Worm (Caenorhabditis elegans) whole organism, L3 larva: Measurements from ENCODE around the gene Y9C9A.5.

ENCODE experiments used
- R02D3.7 ChIP-seq: fragments of 150-350 bp; optimal IDR thresholded peaks from 2 replicates; lab custom pipeline; 2014; ENCODE audit warnings: missing biosample characterization, missing genetic modification characterization
- ZK546.5 ChIP-seq: sonication (generic microtip); optimal IDR thresholded peaks from 2 replicates; lab custom pipeline; 2017; ENCODE audit warnings: missing biosample characterization, missing genetic modification characterization
- aly-2 ChIP-seq: fragments of 150-350 bp; optimal IDR thresholded peaks from 2 replicates; lab custom pipeline; 2014; ENCODE audit warnings: missing biosample characterization, missing genetic modification characterization
- ceh-16 ChIP-seq: sonication (generic microtip); optimal IDR thresholded peaks from 2 replicates; lab custom pipeline; 2017; ENCODE audit warnings: missing biosample characterization, missing genetic modification characterization
- ceh-82 ChIP-seq: fragments of 150-350 bp; optimal IDR thresholded peaks from 2 replicates; lab custom pipeline; 2014; ENCODE audit warnings: missing biosample characterization, missing genetic modification characterization
- daf-12 ChIP-seq: fragments of 150-350 bp; optimal IDR thresholded peaks from 2 replicates; lab custom pipeline; 2014; ENCODE audit warnings: missing biosample characterization, missing genetic modification reagents, missing genetic modification characterization
- egl-27 ChIP-seq: sonication (generic microtip); optimal IDR thresholded peaks from 4 replicates; lab custom pipeline; 2017; ENCODE audit warnings: missing biosample characterization, missing genetic modification reagents, missing genetic modification characterization
- egl-5 ChIP-seq: fragments of 150-350 bp; optimal IDR thresholded peaks from 2 replicates; lab custom pipeline; 2017; ENCODE audit warnings: missing biosample characterization, missing genetic modification reagents, missing genetic modification characterization, inconsistent platforms
- elt-2 ChIP-seq: sonication (generic microtip); optimal IDR thresholded peaks from 2 replicates; lab custom pipeline; 2016; ENCODE audit warnings: missing genetic modification reagents, mild to moderate bottlenecking, missing genetic modification characterization, missing compliant biosample characterization
- eor-1 ChIP-seq, 2 experiments: fragments of 150-350 bp; optimal IDR thresholded peaks; 2 replicates each; lab custom pipeline; 2014 to 2018; ENCODE audit warnings: missing biosample characterization in 2 of 2, missing genetic modification characterization in 2 of 2
- fkh-10 ChIP-seq: sonication (generic microtip); optimal IDR thresholded peaks from 2 replicates; lab custom pipeline; 2017; ENCODE audit warnings: missing biosample characterization, missing genetic modification reagents, missing genetic modification characterization
- fos-1 ChIP-seq: fragments of 150-350 bp; optimal IDR thresholded peaks from 2 replicates; lab custom pipeline; 2014; ENCODE audit warnings: missing biosample characterization, missing genetic modification characterization
- hmg-11 ChIP-seq: sonication (generic microtip); optimal IDR thresholded peaks from 2 replicates; lab custom pipeline; 2016; ENCODE audit warnings: missing genetic modification characterization, missing compliant biosample characterization
- lin-15B ChIP-seq: fragments of 150-350 bp; optimal IDR thresholded peaks from 2 replicates; lab custom pipeline; 2014; ENCODE audit warnings: missing biosample characterization, missing genetic modification characterization
- lsy-12 ChIP-seq: sonication (generic microtip); optimal IDR thresholded peaks from 2 replicates; lab custom pipeline; 2016; ENCODE audit warnings: mild to moderate bottlenecking, missing genetic modification characterization, missing compliant biosample characterization
- mdl-1 ChIP-seq: fragments of 150-350 bp; optimal IDR thresholded peaks from 2 replicates; lab custom pipeline; 2014; ENCODE audit warnings: missing biosample characterization, missing genetic modification characterization
- mml-1 ChIP-seq: fragments of 150-350 bp; sonication (generic microtip); optimal IDR thresholded peaks from 3 replicates; lab custom pipeline; 2014; ENCODE audit warnings: missing biosample characterization, missing genetic modification characterization
- nfya-1 ChIP-seq: sonication (generic microtip); optimal IDR thresholded peaks from 2 replicates; lab custom pipeline; 2017; ENCODE audit warnings: missing genetic modification characterization, mild to moderate bottlenecking, missing compliant biosample characterization, antibody characterized with exemption, moderate library complexity; ENCODE audit not compliant: insufficient read depth
- nhr-11 ChIP-seq: fragments of 150-350 bp; optimal IDR thresholded peaks from 2 replicates; lab custom pipeline; 2014; ENCODE audit warnings: missing biosample characterization, missing genetic modification characterization
- nhr-23 ChIP-seq: fragments of 150-350 bp; optimal IDR thresholded peaks from 2 replicates; lab custom pipeline; 2014; ENCODE audit warnings: missing biosample characterization, missing genetic modification reagents, missing genetic modification characterization
- nhr-237 ChIP-seq: fragments of 150-350 bp; optimal IDR thresholded peaks from 2 replicates; lab custom pipeline; 2014; ENCODE audit warnings: missing biosample characterization, missing genetic modification characterization
- nhr-25 ChIP-seq: sonication (generic microtip); optimal IDR thresholded peaks from 2 replicates; lab custom pipeline; 2017; ENCODE audit warnings: missing biosample characterization, missing genetic modification characterization
- nhr-28 ChIP-seq: fragments of 150-350 bp; optimal IDR thresholded peaks from 2 replicates; lab custom pipeline; 2014; ENCODE audit warnings: missing biosample characterization, missing genetic modification characterization
- nhr-43 ChIP-seq: sonication (generic microtip); optimal IDR thresholded peaks from 2 replicates; lab custom pipeline; 2016; ENCODE audit warnings: mild to moderate bottlenecking, missing genetic modification characterization, missing compliant biosample characterization; ENCODE audit not compliant: poor library complexity, severe bottlenecking
- nhr-67 ChIP-seq: fragments of 150-350 bp; optimal IDR thresholded peaks from 2 replicates; lab custom pipeline; 2014; ENCODE audit warnings: missing biosample characterization, missing genetic modification characterization
- nhr-77 ChIP-seq: fragments of 150-350 bp; optimal IDR thresholded peaks from 2 replicates; lab custom pipeline; 2014; ENCODE audit warnings: missing biosample characterization, missing genetic modification characterization
- pha-4 ChIP-seq: fragments of 150-350 bp; optimal IDR thresholded peaks from 2 replicates; lab custom pipeline; 2014; ENCODE audit warnings: missing biosample characterization, missing genetic modification reagents, missing genetic modification characterization
- snpc-4 ChIP-seq: fragments of 150-350 bp; optimal IDR thresholded peaks from 2 replicates; lab custom pipeline; 2014; ENCODE audit warnings: missing biosample characterization, missing genetic modification characterization
- tbx-2 ChIP-seq: sonication (generic microtip); optimal IDR thresholded peaks from 2 replicates; lab custom pipeline; 2016; ENCODE audit warnings: mild to moderate bottlenecking, missing genetic modification characterization, missing compliant biosample characterization
- unc-39 ChIP-seq: sonication (generic microtip); optimal IDR thresholded peaks from 4 replicates; lab custom pipeline; 2017; ENCODE audit warnings: missing biosample characterization, missing genetic modification characterization
- unc-62 ChIP-seq: fragments of 150-350 bp; sonication (generic microtip); optimal IDR thresholded peaks from 4 replicates; lab custom pipeline; 2014; ENCODE audit warnings: missing biosample characterization, missing genetic modification reagents, missing genetic modification characterization
- zag-1 ChIP-seq: fragments of 150-350 bp; optimal IDR thresholded peaks from 2 replicates; lab custom pipeline; 2014; ENCODE audit warnings: missing biosample characterization, missing genetic modification characterization
- ztf-11 ChIP-seq: fragments of 150-350 bp; optimal IDR thresholded peaks from 2 replicates; lab custom pipeline; 2014; ENCODE audit warnings: missing biosample characterization, missing genetic modification characterization

Y9C9A.5 gene

ce11 chrIV:4963834-4964233 lies 22.1 kb downstream of the Y9C9A.5 start, which contains the start of gene txt-3:
TSS of gene txt-3 (plus strand) at chrIV:4963958.
- TF ChIP-seq nhr-25, result no peak
- TF ChIP-seq pha-4 (tag; lab: Kevin White, UChicago), result no peak
- TF ChIP-seq zag-1 (tag; lab: Kevin White, UChicago), result no peak
- no peak for TF ChIP-seq unc-39 (tag; lab: Kevin White, UChicago)
- no peak for TF ChIP-seq daf-12 (tag; lab: Kevin White, UChicago)
- no peak for TF ChIP-seq tbx-2 (tag; lab: Kevin White, UChicago)
- no peak for TF ChIP-seq ceh-16
- TF ChIP-seq elt-2, result no peak
- no peak for TF ChIP-seq nhr-237 (tag; lab: Kevin White, UChicago)

DNA sequence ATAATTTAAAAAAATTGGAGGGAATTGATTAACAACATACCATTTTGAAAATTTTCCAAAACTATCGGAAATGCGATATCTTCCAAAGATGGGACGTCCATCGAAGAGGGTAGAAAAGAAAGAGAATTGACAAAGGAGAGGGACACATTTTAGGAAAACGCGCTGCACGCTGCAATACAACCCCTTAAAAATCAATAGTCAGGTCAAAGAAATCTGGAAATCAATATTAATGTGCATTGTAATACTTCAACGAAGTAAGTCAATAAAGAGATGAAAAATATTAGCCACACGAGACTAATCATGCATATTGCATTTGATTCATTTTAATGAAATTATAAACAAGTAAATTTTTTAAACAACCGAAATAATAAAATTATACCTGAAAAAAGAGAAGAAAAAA lies 27.6 kb downstream of the Y9C9A.5 start, which contains the start of gene Y9C9A.13:
Gene Y9C9A.13, minus strand, starts transcription at position 101 of the 400 bp plus-strand sequence.
- TF ChIP-seq aly-2 (no peak), hmg-11 (tag; lab: Kevin White, UChicago) (no peak), lsy-12 (no peak), nfya-1 (no peak), fkh-10 (GFP tag; lab: Kevin White, UChicago) (no peak), R02D3.7 (no peak), fos-1 (tag; lab: Kevin White, UChicago) (no peak), eor-1 (tag; optimal IDR thresholded peaks at IDR 0.05; lab: Kevin White, UChicago) (no peak), mdl-1 (tag; lab: Kevin White, UChicago) (no peak), tbx-2 (tag; lab: Kevin White, UChicago) (no peak), snpc-4 (tag; lab: Kevin White, UChicago) (no peak), egl-5 (tag; lab: Kevin White, UChicago) (no peak), nhr-28 (tag; lab: Kevin White, UChicago) (no peak), mml-1 (tag; lab: Kevin White, UChicago) (no peak), ZK546.5 (tag; lab: Kevin White, UChicago) (no peak)
- TF ChIP-seq, all 47 proteins: peak for 0

ce11 chrIV:4975995-4976394 lies 34.2 kb downstream of the Y9C9A.5 start, which contains the start of gene Y9C9A.16:
TSS of gene Y9C9A.16 (minus strand) at chrIV:4976125.
- TF ChIP-seq egl-5 (tag; lab: Kevin White, UChicago), result no peak
- no peak for TF ChIP-seq unc-62 (GFP tag; lab: Kevin White, UChicago)
- TF ChIP-seq nhr-77, result no peak
- no peak for TF ChIP-seq nhr-23
- TF ChIP-seq ceh-16, result no peak
- TF ChIP-seq mdl-1 (tag; lab: Kevin White, UChicago), result no peak
- no peak for TF ChIP-seq nhr-43 (tag; lab: Kevin White, UChicago)
- TF ChIP-seq lin-15B (tag; lab: Kevin White, UChicago), result no peak
- TF ChIP-seq daf-12 (tag; lab: Kevin White, UChicago), result no peak
- TF ChIP-seq unc-39 (tag; lab: Kevin White, UChicago), result no peak
- TF ChIP-seq nhr-237 (tag; lab: Kevin White, UChicago), result no peak
- TF ChIP-seq fos-1 (tag; lab: Kevin White, UChicago), result no peak

- TF ChIP-seq unc-39 (tag; lab: Kevin White, UChicago) (no peak), zag-1 (tag; lab: Kevin White, UChicago) (no peak), ztf-11 (tag; lab: Kevin White, UChicago) (no peak), fos-1 (tag; lab: Kevin White, UChicago) (no peak), elt-2 (no peak), nhr-67 (no peak), egl-27 (no peak), fkh-10 (GFP tag; lab: Kevin White, UChicago) (no peak), nhr-11 (tag; lab: Kevin White, UChicago) (no peak)
These were observed 35.5 kb downstream of the Y9C9A.5 start, which contains the start of gene E03H12.5 for ce11 chrIV:4977176-4977693. TSS of gene E03H12.5 (plus strand) at chrIV:4977226.

ce11 chrIV:4981027-4981426 lies 39.2 kb downstream of the Y9C9A.5 start, which contains the start of gene srz-24:
TSS of gene srz-24 (minus strand) at chrIV:4981127.
- TF ChIP-seq ceh-82 (tag; lab: Kevin White, UChicago), result no peak
- TF ChIP-seq mdl-1 (tag; lab: Kevin White, UChicago), result no peak
- no peak for TF ChIP-seq ceh-16
- TF ChIP-seq tbx-2 (tag; lab: Kevin White, UChicago), result no peak
- no peak for TF ChIP-seq nhr-28 (tag; lab: Kevin White, UChicago)
- no peak for TF ChIP-seq ztf-11 (tag; lab: Kevin White, UChicago)
- TF ChIP-seq, all 47 proteins: peak for 0
